Fruit fly (Drosophila melanogaster): ENCODE results near the gene CG43403.

The CG43403 gene

DNA sequence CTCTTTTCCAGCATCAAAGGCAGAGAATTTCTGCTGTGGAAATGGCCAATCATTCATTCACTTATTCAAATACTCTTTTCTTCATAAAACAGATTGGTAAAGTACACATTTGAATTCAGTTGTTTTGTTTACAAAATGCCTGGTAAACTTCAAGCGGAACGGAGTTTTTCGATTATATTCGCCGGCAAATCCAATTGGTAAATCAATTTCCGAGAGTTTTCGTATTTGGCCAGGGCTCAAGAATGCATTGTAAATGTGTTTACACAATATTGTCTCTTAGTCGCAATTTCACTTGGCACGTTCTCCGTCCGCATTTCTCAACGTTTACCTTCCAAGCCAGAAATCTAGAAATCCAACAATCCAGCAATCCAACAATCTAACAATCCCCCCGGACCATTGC is at the start of gene CG43403:
Gene CG43403 (plus strand): TSS at position 301 of the 400 bp plus-strand sequence.
- TF ChIP-seq usp (GFP tag; optimal IDR thresholded peaks at IDR 0.05) = no peak
- no peak for TF ChIP-seq pan (optimal IDR thresholded peaks at IDR 0.05)

DNA sequence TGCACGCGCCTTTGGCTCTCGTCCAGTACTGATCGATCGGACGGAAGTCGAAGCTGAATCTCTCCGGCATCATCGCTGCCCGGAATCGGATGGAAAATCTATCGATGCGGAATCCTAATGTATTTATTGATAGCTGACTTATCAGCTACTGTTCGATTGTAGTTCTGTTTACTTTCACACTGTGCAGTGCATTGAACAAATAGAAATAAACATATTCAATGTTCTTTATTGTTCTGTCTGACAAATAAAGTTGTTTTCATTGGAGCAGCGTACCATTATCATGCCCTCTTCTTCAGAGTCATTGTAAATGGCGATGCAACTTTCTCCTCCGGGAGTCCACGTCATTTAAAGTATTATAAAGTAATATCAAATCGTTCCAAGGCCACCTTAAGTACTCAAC is 47.0 kb upstream of the CG43403 start, which contains the start of gene Cyp309a2:
Gene Cyp309a2 (minus strand): TSS at position 101 of the 400 bp plus-strand sequence.
- TF ChIP-seq Dll (optimal IDR thresholded peaks at IDR 0.05) = no peak
- TF ChIP-seq psq (optimal IDR thresholded peaks at IDR 0.05) = no peak
- no peak for TF ChIP-seq EcR (GFP tag; optimal IDR thresholded peaks at IDR 0.05)
- TF ChIP-seq usp (GFP tag; optimal IDR thresholded peaks at IDR 0.05) = no peak
- no peak for TF ChIP-seq CG8478 (optimal IDR thresholded peaks at IDR 0.05)
- TF ChIP-seq pan (optimal IDR thresholded peaks at IDR 0.05) = no peak

DNA sequence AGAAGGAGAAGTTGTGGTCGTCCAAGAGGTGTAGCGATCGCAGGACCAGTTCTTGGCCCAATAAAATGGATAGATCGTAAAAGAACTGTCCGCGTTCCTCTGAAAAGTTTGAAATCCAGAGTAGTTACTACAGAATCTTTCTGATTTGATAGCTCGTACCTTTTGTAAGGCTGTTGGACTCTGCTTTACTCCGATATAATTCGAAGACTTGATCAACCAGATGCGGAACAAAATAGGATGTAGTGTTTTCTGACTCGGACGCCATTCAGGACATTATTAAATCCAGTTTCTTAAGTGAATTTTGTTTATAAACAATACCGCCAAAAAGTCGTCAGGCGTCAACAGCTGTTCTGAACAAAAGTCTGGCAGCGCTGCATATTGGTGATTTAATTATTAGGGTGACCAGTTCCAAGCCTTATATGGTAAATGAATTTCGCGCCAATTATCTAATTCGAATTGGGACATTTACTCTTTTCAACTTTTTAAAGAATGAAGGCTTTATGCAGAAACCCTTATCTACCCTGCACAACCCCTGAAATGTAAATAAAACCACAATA is 45.2 kb upstream of the CG43403 start, which contains the start of the genes Rad1 and Sws1:
Gene Rad1 (minus strand): TSS at position 336 of the 557 bp plus-strand sequence.
Gene Sws1 (minus strand): TSS at position 336 of the 557 bp plus-strand sequence.
- no peak for TF ChIP-seq CG8478 (optimal IDR thresholded peaks at IDR 0.05)
- TF ChIP-seq EcR (GFP tag; optimal IDR thresholded peaks at IDR 0.05) = no peak
- no peak for TF ChIP-seq usp (GFP tag; optimal IDR thresholded peaks at IDR 0.05)
- TF ChIP-seq psq (optimal IDR thresholded peaks at IDR 0.05) = no peak
- no peak for TF ChIP-seq pan (optimal IDR thresholded peaks at IDR 0.05)
- no peak for TF ChIP-seq Dll (optimal IDR thresholded peaks at IDR 0.05)

DNA sequence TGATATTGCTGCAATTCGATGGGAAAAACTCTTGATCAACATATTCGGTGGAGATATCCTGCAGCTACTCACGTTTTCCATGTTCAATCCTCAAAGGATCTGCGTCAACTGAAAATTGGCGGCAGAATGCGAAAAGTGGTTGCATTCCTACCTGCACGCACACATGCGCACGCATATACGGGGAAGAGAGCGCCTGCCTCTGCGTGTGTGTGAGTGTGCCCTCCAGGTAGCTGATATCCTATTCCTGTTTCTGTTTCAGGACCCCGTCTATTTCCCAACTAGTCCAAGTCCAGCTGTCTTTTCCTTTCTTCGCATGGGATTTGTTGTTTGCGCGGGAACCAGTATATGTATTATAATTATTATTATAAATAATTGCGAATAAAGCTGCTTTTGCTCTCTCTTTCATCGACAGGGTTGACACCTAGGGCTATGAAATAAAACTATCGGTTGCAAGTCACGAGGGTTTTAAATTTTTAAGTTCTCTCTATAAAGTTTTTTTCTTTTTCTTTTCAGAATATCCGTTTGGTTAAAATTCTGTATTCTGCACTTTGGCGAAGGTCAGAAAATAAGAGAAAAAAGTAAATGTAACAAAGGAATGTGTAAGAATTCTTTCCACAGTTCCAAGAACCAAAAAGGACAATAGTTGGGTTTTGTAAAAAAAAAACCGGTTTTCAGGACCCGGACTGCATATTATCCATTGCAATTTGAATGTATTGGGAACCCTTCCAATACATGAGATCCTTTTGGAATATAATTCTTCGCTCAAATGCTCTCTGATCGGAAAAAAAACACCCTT is 43.2 kb upstream of the CG43403 start, which contains the start of gene insv:
Gene insv (minus strand): TSS at position 433 of the 796 bp plus-strand sequence.
- TF ChIP-seq psq (optimal IDR thresholded peaks at IDR 0.05) (no peak), Dll (optimal IDR thresholded peaks at IDR 0.05) (no peak), CG8478 (optimal IDR thresholded peaks at IDR 0.05) (no peak), usp (GFP tag; optimal IDR thresholded peaks at IDR 0.05) (no peak), pan (optimal IDR thresholded peaks at IDR 0.05) (no peak), EcR (GFP tag; optimal IDR thresholded peaks at IDR 0.05) (no peak)

DNA sequence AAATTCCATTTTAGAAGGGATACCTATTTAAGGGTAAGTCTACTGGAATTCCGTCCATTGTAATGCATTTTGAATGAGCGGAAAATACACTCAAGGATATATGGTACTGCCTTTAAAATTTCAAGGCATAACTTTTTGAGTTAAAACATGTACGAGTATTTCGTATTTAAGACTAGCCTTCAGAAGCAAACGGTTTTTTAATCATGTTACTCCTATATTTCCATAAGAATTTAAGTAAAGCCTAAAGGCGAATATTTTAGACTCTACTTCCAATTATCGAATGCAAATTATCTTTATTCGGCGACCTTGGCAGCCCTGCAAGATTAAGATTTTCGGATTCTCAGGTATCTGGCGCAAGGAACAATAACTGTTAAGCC is 42.6 kb upstream of the CG43403 start, which contains the start of gene Elba2:
Gene Elba2 (plus strand): TSS at position 327 of the 377 bp plus-strand sequence.
- no peak for TF ChIP-seq usp (GFP tag; optimal IDR thresholded peaks at IDR 0.05)
- no peak for TF ChIP-seq EcR (GFP tag; optimal IDR thresholded peaks at IDR 0.05)
- no peak for TF ChIP-seq CG8478 (optimal IDR thresholded peaks at IDR 0.05)
- no peak for TF ChIP-seq pan (optimal IDR thresholded peaks at IDR 0.05)
- no peak for TF ChIP-seq psq (optimal IDR thresholded peaks at IDR 0.05)
- no peak for TF ChIP-seq Dll (optimal IDR thresholded peaks at IDR 0.05)

DNA sequence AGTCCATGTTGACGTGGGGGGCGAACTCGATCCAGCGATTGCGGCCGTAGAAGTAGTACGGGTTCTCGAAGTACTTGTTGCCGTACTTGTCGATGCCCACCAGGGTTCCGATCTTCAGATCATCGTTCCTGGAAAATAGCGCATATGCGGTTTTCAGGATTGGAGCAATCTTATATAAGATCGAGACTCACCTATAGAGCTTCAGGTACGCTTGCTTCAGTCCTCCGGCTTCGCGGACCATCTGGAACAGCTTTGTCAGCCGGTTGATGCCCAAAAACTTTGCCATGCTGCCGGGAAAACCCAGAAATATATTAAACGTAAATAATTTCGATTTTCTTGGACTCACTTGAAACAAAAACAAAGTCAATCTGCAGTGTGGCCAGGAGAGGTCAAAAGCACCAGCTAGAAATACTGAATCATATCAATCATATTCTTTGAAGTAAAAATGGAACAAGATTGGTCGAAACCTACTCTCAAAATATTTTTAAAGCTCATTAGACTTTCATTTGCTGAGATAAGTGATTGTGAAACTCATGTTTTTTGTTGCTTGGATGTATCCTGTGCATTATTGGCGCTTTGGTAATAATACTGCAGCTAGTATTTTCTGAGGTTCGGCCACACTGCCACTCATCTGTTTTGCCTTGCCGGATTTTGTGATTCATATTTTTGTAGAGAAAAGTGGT is 40.2 kb upstream of the CG43403 start, which contains the start of the genes ND-B17.2 and Arpc5:
Gene ND-B17.2 (minus strand): TSS at position 504 of the 683 bp plus-strand sequence.
Gene Arpc5 (plus strand): TSS at position 624 of the 683 bp plus-strand sequence.
- TF ChIP-seq pan (optimal IDR thresholded peaks at IDR 0.05) = no peak
- TF ChIP-seq usp (GFP tag; optimal IDR thresholded peaks at IDR 0.05) = no peak
- no peak for TF ChIP-seq psq (optimal IDR thresholded peaks at IDR 0.05)
- TF ChIP-seq CG8478 (optimal IDR thresholded peaks at IDR 0.05) = no peak
- TF ChIP-seq EcR (GFP tag; optimal IDR thresholded peaks at IDR 0.05) = no peak
- no peak for TF ChIP-seq Dll (optimal IDR thresholded peaks at IDR 0.05)

DNA sequence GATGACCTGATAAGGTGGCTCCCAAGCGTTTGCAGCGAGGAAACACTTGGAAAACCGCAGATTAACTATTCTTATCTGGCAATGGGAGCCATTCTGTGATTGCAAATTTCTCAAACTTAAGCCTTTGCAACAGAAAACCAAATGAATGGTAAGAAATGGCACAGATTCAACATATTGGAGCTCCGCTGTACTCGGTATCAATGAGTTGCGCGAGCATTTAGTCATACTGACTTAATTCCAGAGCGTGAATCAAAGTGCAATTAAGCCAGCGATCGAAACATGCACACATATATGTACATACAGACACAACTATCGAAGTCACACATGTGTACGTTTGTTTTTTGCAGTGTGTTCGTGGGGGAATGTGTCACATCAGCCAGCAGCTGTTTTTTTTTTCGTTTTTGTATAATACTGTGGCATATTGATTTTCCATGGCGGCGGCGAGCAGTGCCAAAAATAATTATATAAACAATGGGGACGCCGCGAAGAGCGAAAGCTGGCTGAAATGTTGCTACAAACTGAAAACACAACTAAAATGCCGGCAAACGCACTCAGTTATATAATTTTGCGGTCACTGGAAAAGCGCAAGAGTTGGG is 35.4 kb upstream of the CG43403 start:
- TF ChIP-seq pan (optimal IDR thresholded peaks at IDR 0.05) (no peak), psq (optimal IDR thresholded peaks at IDR 0.05) (no peak), CG8478 (optimal IDR thresholded peaks at IDR 0.05) (no peak), usp (GFP tag; optimal IDR thresholded peaks at IDR 0.05) (no peak), EcR (GFP tag; optimal IDR thresholded peaks at IDR 0.05) (no peak), Dll (optimal IDR thresholded peaks at IDR 0.05) (no peak)

DNA sequence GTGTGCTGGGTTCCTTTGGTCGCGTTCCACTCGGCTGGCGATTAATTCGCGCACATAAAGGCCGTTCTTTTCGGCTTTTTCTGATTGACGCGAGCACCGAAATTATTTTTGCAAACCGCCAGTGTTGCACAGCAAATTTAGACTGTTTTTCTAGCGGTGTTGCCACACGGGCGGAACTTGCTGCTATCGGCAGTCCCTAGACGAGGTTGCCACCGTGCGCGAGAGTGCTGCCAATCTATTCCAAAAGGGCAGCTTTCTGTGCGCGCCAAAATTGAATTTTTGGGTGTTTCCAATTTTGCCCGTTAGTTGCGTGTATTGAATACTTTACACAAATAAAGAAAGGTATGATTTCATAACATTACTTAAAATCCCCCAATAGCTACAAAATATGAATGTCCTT is 34.7 kb upstream of the CG43403 start, which contains the start of gene Drp1:
Gene Drp1 (minus strand): TSS at position 146 of the 400 bp plus-strand sequence.
- TF ChIP-seq psq (optimal IDR thresholded peaks at IDR 0.05) = no peak
- no peak for TF ChIP-seq EcR (GFP tag; optimal IDR thresholded peaks at IDR 0.05)
- TF ChIP-seq pan (optimal IDR thresholded peaks at IDR 0.05) = no peak
- no peak for TF ChIP-seq Dll (optimal IDR thresholded peaks at IDR 0.05)
- TF ChIP-seq usp (GFP tag; optimal IDR thresholded peaks at IDR 0.05) = no peak
- TF ChIP-seq CG8478 (optimal IDR thresholded peaks at IDR 0.05) = no peak

DNA sequence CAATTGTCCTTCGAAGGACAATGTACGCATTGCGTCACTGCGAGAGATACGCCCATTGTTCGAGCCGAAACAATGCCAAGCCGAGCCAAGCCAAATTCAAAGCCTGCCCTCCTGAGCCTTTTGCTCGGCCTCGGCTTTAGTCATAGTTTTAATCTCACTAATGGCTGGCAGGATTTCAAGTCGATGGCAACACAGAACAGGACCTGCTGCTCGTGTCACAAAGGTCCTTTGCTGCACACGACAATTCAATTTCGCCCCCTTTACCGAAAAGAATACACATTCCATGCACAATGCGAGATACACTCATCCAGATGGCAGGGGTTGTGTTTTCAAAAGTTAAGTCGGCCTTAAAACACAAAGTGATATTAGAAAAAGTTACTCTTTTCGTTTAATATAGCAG is 28.4 kb upstream of the CG43403 start, which contains the start of gene CG15394:
Gene CG15394 (plus strand): TSS at position 301 of the 400 bp plus-strand sequence.
- TF ChIP-seq pan (optimal IDR thresholded peaks at IDR 0.05) (no peak), Dll (optimal IDR thresholded peaks at IDR 0.05) (no peak)

DNA sequence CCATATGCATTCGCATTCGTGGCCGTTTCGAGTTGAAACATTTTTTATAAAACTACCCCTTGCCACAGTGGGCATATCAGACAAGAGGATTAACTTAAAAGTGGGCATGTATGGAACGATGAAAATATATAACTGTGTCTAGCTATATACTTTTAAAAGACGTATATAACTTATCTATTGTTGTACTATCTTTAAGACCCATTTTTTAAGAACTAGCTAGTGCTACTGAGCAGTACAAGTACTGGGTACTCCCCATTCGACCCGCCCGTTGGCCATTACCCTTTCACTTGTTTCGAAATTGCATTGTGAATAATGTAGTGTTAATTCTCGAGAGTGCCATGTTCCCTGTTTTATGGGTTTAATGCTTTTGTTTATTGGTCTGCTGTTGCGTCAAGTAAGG is 13.3 kb upstream of the CG43403 start:
- TF ChIP-seq EcR (GFP tag; optimal IDR thresholded peaks at IDR 0.05) = no peak
- TF ChIP-seq psq (optimal IDR thresholded peaks at IDR 0.05) = no peak

DNA sequence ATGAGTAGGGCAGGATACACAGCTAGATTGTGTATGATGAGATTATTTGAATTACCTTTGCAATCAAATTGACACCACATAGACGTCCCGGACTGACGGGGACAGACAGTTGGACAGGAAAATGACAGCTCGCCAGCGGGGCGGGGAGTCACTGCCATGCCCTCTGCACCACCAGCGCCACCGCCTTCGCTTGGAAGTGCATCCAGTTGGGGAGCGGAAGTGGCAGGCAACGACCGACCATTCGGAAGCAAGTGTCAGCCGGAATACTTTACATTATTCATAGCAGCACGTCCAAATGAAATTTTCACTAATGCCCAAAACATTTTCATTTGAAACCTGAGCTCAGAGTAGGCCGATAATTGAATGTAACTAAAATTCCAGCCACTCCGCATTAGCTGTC is 10.3 kb upstream of the CG43403 start, which contains the start of gene CG15395:
Gene CG15395 (plus strand): TSS at position 301 of the 400 bp plus-strand sequence.
- no peak for TF ChIP-seq psq (optimal IDR thresholded peaks at IDR 0.05)
- TF ChIP-seq EcR (GFP tag; optimal IDR thresholded peaks at IDR 0.05) = no peak
- TF ChIP-seq usp (GFP tag; optimal IDR thresholded peaks at IDR 0.05) = no peak
- no peak for TF ChIP-seq CG8478 (optimal IDR thresholded peaks at IDR 0.05)
- no peak for TF ChIP-seq Dll (optimal IDR thresholded peaks at IDR 0.05)
- no peak for TF ChIP-seq pan (optimal IDR thresholded peaks at IDR 0.05)

Measured in whole organism.